Worm (Caenorhabditis elegans): Measurements from ENCODE around the gene C15F1.8.

ce11 chrII:6995583-6995982 is 18.0 kb upstream of the C15F1.8 start:
- TF ChIP-seq flt-1 (GFP tag; IDR thresholded peaks at IDR 0.05) (no peak), ztf-29 (GFP tag; IDR thresholded peaks at IDR 0.05) (no peak), klf-2 (GFP tag; conservative IDR thresholded peaks at IDR 0.05) (no peak), ztf-23 (GFP tag; IDR thresholded peaks at IDR 0.05) (no peak), T22C8.4 (GFP tag; IDR thresholded peaks at IDR 0.05) (no peak), tab-1 (GFP tag; IDR thresholded peaks at IDR 0.05) (no peak), med-1 (GFP tag; optimal IDR thresholded peaks at IDR 0.05; ENCODE audit: insufficient read depth) (no peak)

Measured in whole organism, midembryonic.